Fruit fly (Drosophila melanogaster) whole organism, embryonic: ENCODE measurements around the gene RpS28a.

Experiments
- Aef1 ChIP-seq: fragments of 200-800 bp; sonication (Bioruptor generic); IDR thresholded peaks from 3 replicates; pipeline ENCODE4 v1.3.6; 2022; ENCODE audit warnings: missing biosample characterization, missing genetic modification characterization
- Atf-2 ChIP-seq: fragments of 200-800 bp; sonication (Bioruptor generic); optimal IDR thresholded peaks from 2 replicates; lab custom pipeline; 2016; ENCODE audit warnings: missing biosample characterization, missing genetic modification characterization
- Bdp1 ChIP-seq: fragments of 200-800 bp; sonication (Bioruptor generic); optimal IDR thresholded peaks from 3 replicates; lab custom pipeline; 2016; ENCODE audit warnings: missing biosample characterization, missing genetic modification characterization
- CG10267 ChIP-seq: fragments of 200-800 bp; sonication (Bioruptor generic); optimal IDR thresholded peaks from 2 replicates; lab custom pipeline; 2018; ENCODE audit warnings: missing biosample characterization, mild to moderate bottlenecking, missing genetic modification characterization, moderate library complexity
- CG11456 ChIP-seq: fragments of 200-800 bp; sonication (Bioruptor generic); IDR thresholded peaks from 3 replicates; pipeline ENCODE4 v1.3.6; 2022; ENCODE audit warnings: missing biosample characterization, missing genetic modification characterization
- CG12104 ChIP-seq: fragments of 200-800 bp; sonication (Bioruptor generic); optimal IDR thresholded peaks from 3 replicates; lab custom pipeline; 2016; ENCODE audit warnings: missing biosample characterization, missing genetic modification characterization
- CG16779 ChIP-seq: fragments of 200-800 bp; sonication (Bioruptor generic); IDR thresholded peaks from 2 replicates; pipeline ENCODE4 v1.3.6; 2022; ENCODE audit warnings: missing biosample characterization, missing genetic modification characterization
- CG16813 ChIP-seq: fragments of 200-800 bp; sonication (Bioruptor generic); IDR thresholded peaks from 3 replicates; pipeline ENCODE4 v1.3.6; 2022; ENCODE audit warnings: missing biosample characterization, missing genetic modification characterization; ENCODE audit not compliant: partially characterized antibody
- CG18476 ChIP-seq: fragments of 200-800 bp; sonication (Bioruptor generic); optimal IDR thresholded peaks from 2 replicates; lab custom pipeline; 2016; ENCODE audit warnings: missing biosample characterization, mild to moderate bottlenecking, missing genetic modification characterization
- CG30431 ChIP-seq: fragments of 200-800 bp; sonication (Bioruptor generic); optimal IDR thresholded peaks from 2 replicates; lab custom pipeline; 2017; ENCODE audit warnings: missing biosample characterization, missing genetic modification characterization
- CG31365 ChIP-seq: fragments of 200-800 bp; sonication (Bioruptor generic); optimal IDR thresholded peaks from 2 replicates; lab custom pipeline; 2018; ENCODE audit warnings: missing biosample characterization, mild to moderate bottlenecking, missing genetic modification characterization
- CG32532 ChIP-seq: fragments of 200-800 bp; sonication (Bioruptor generic); IDR thresholded peaks from 2 replicates; pipeline ENCODE4 v1.3.6; 2022; ENCODE audit warnings: missing biosample characterization, missing genetic modification characterization
- CG34224 ChIP-seq: fragments of 200-800 bp; sonication (Bioruptor generic); IDR thresholded peaks from 3 replicates; pipeline ENCODE4 v1.3.6; 2022; ENCODE audit warnings: missing biosample characterization, missing genetic modification characterization; ENCODE audit not compliant: partially characterized antibody
- CG3838 ChIP-seq: fragments of 200-800 bp; sonication (Bioruptor generic); optimal IDR thresholded peaks from 3 replicates; lab custom pipeline; 2016; ENCODE audit warnings: missing biosample characterization, missing genetic modification characterization
- CG6272 ChIP-seq: fragments of 200-800 bp; sonication (Bioruptor generic); IDR thresholded peaks from 2 replicates; pipeline ENCODE4 v1.3.6; 2022; ENCODE audit warnings: missing biosample characterization, missing genetic modification characterization
- CG7556 ChIP-seq: fragments of 200-800 bp; sonication (Bioruptor generic); optimal IDR thresholded peaks from 2 replicates; lab custom pipeline; 2017; ENCODE audit warnings: missing biosample characterization, mild to moderate bottlenecking, missing genetic modification characterization
- CG7928 ChIP-seq: fragments of 200-800 bp; sonication (Bioruptor generic); optimal IDR thresholded peaks from 2 replicates; lab custom pipeline; 2017; ENCODE audit warnings: missing biosample characterization, mild to moderate bottlenecking, missing genetic modification characterization
- Chrac-16 ChIP-seq: fragments of 200-800 bp; sonication (Bioruptor generic); optimal IDR thresholded peaks from 3 replicates; lab custom pipeline; 2016; ENCODE audit warnings: missing biosample characterization, missing genetic modification characterization
- D ChIP-seq, 2 experiments: fragments of 200-800 bp in 1 of 2; fragments of >200 bp in 1 of 2; sonication (Bioruptor generic) in 1 of 2; optimal IDR thresholded peaks; 2 replicates in 1 of 2; 3 replicates in 1 of 2; lab custom pipeline; 2017; ENCODE audit warnings: mild to moderate bottlenecking in 1 of 2, missing biosample characterization in 1 of 2, missing genetic modification characterization in 1 of 2, missing genetic modification reagents in 1 of 2
- Elba2 ChIP-seq: fragments of 200-800 bp; sonication (Bioruptor generic); optimal IDR thresholded peaks from 3 replicates; lab custom pipeline; 2016; ENCODE audit warnings: missing biosample characterization, missing genetic modification characterization
- Ets65A ChIP-seq: fragments of 200-800 bp; sonication (Bioruptor generic); peaks from one replicate; lab custom pipeline; 2016; ENCODE audit warnings: missing biosample characterization, missing genetic modification characterization
- Gsc ChIP-seq: fragments of 200-800 bp; sonication (Bioruptor generic); IDR thresholded peaks from 2 replicates; pipeline ENCODE4 v1.3.6; 2022; ENCODE audit warnings: missing biosample characterization, missing genetic modification characterization
- Mad ChIP-seq: fragments of 200-800 bp; sonication (Bioruptor generic); optimal IDR thresholded peaks from 2 replicates; lab custom pipeline; 2016; ENCODE audit warnings: missing biosample characterization, missing genetic modification characterization
- Mrtf ChIP-seq: fragments of 200-800 bp; sonication (Bioruptor generic); IDR thresholded peaks from 3 replicates; pipeline ENCODE4 v1.3.6; 2022; ENCODE audit warnings: missing biosample characterization, missing genetic modification characterization
- YL-1 ChIP-seq: fragments of 200-800 bp; sonication (Bioruptor generic); optimal IDR thresholded peaks from 3 replicates; lab custom pipeline; 2017; ENCODE audit warnings: missing biosample characterization, mild to moderate bottlenecking, missing genetic modification characterization
- bsh ChIP-seq, 2 experiments: fragments of 200-800 bp; sonication (Bioruptor generic); optimal IDR thresholded peaks; 2 replicates each; lab custom pipeline; 2017 to 2018; ENCODE audit warnings: mild to moderate bottlenecking in 2 of 2, missing biosample characterization in 2 of 2, missing genetic modification characterization in 2 of 2, moderate library complexity in 1 of 2
- cato ChIP-seq: fragments of 200-800 bp; sonication (Bioruptor generic); optimal IDR thresholded peaks from 2 replicates; lab custom pipeline; 2016; ENCODE audit warnings: missing biosample characterization, missing genetic modification characterization, borderline replicate concordance
- dm ChIP-seq: fragments of 200-800 bp; sonication (Bioruptor generic); optimal IDR thresholded peaks from 3 replicates; lab custom pipeline; 2016; ENCODE audit warnings: missing biosample characterization, missing genetic modification characterization
- en ChIP-seq: fragments of 200-800 bp; sonication (Bioruptor generic); optimal IDR thresholded peaks from 2 replicates; lab custom pipeline; 2016; ENCODE audit warnings: missing biosample characterization, missing genetic modification characterization
- gcm2 ChIP-seq: fragments of 200-800 bp; sonication (Bioruptor generic); optimal IDR thresholded peaks from 2 replicates; lab custom pipeline; 2016; ENCODE audit warnings: missing biosample characterization, missing genetic modification characterization
- gfzf ChIP-seq: fragments of 200-800 bp; sonication (Bioruptor generic); optimal IDR thresholded peaks from 2 replicates; lab custom pipeline; 2016; ENCODE audit warnings: missing biosample characterization, mild to moderate bottlenecking, missing genetic modification characterization, moderate library complexity
- gro ChIP-seq: fragments of 200-800 bp; sonication (Bioruptor generic); optimal IDR thresholded peaks from 2 replicates; lab custom pipeline; 2016; ENCODE audit warnings: missing biosample characterization, missing genetic modification characterization
- gt ChIP-seq: fragments of 200-800 bp; sonication (Bioruptor generic); IDR thresholded peaks from 2 replicates; pipeline ENCODE4 v1.3.6; 2022; ENCODE audit warnings: missing biosample characterization, missing genetic modification characterization
- h ChIP-seq: fragments of >200 bp; optimal IDR thresholded peaks from 2 replicates; lab custom pipeline; 2017
- her ChIP-seq: fragments of 200-800 bp; sonication (Bioruptor generic); optimal IDR thresholded peaks from 2 replicates; lab custom pipeline; 2016; ENCODE audit warnings: missing biosample characterization, missing genetic modification characterization
- insv ChIP-seq, 2 experiments: fragments of 200-800 bp; sonication (Bioruptor generic); optimal IDR thresholded peaks; 3 replicates each; lab custom pipeline; 2016 to 2018; ENCODE audit warnings: missing biosample characterization in 2 of 2, missing genetic modification characterization in 2 of 2
- kay ChIP-seq: fragments of 200-800 bp; sonication (Bioruptor generic); optimal IDR thresholded peaks from 2 replicates; lab custom pipeline; 2016; ENCODE audit warnings: missing biosample characterization, missing genetic modification characterization
- maf-S ChIP-seq: fragments of 200-800 bp; sonication (Bioruptor generic); optimal IDR thresholded peaks from 2 replicates; lab custom pipeline; 2016; ENCODE audit warnings: missing biosample characterization, missing genetic modification characterization
- mld ChIP-seq: fragments of 200-800 bp; sonication (Bioruptor generic); IDR thresholded peaks from 3 replicates; pipeline ENCODE4 v1.3.6; 2022; ENCODE audit warnings: missing biosample characterization, missing genetic modification characterization; ENCODE audit not compliant: partially characterized antibody
- nerfin-1 ChIP-seq: fragments of 200-800 bp; sonication (Bioruptor generic); optimal IDR thresholded peaks from 3 replicates; lab custom pipeline; 2019; ENCODE audit warnings: missing biosample characterization, mild to moderate bottlenecking, missing genetic modification characterization, moderate library complexity
- onecut ChIP-seq: fragments of 200-800 bp; sonication (Bioruptor generic); IDR thresholded peaks from 2 replicates; pipeline ENCODE4 v1.3.6; 2022; ENCODE audit warnings: missing biosample characterization, missing genetic modification characterization
- p53 ChIP-seq: fragments of 200-800 bp; sonication (Bioruptor generic); optimal IDR thresholded peaks from 2 replicates; lab custom pipeline; 2016; ENCODE audit warnings: missing biosample characterization, missing genetic modification characterization
- pan ChIP-seq, 4 experiments: fragments of >200 bp in 3 of 4; fragments of 200-800 bp in 1 of 4; sonication (Bioruptor generic) in 1 of 4; optimal IDR thresholded peaks in 3 of 4; IDR thresholded peaks in 1 of 4; 2 replicates each; pipeline versions ENCODE4 v1.3.6 to Lab custom; 2017 to 2022; ENCODE audit warnings: missing biosample characterization in 2 of 4, missing genetic modification characterization in 2 of 4, mixed read lengths in 1 of 4
- peb ChIP-seq: fragments of 200-800 bp; sonication (Bioruptor generic); IDR thresholded peaks from 2 replicates; pipeline ENCODE4 v1.3.6; 2022; ENCODE audit warnings: missing biosample characterization, missing genetic modification characterization
- pnt ChIP-seq: fragments of 200-800 bp; sonication (Bioruptor generic); optimal IDR thresholded peaks from 3 replicates; lab custom pipeline; 2016; ENCODE audit warnings: missing biosample characterization, missing genetic modification characterization
- schlank ChIP-seq: fragments of 200-800 bp; sonication (Bioruptor generic); optimal IDR thresholded peaks from 2 replicates; lab custom pipeline; 2018; ENCODE audit warnings: missing biosample characterization, mild to moderate bottlenecking, missing genetic modification characterization
- scrt ChIP-seq: fragments of 200-800 bp; sonication (Bioruptor generic); optimal IDR thresholded peaks from 2 replicates; lab custom pipeline; 2018; ENCODE audit warnings: missing biosample characterization, mild to moderate bottlenecking, missing genetic modification characterization, moderate library complexity
- ssp ChIP-seq: fragments of 200-800 bp; sonication (Bioruptor generic); IDR thresholded peaks from 2 replicates; pipeline ENCODE4 v1.3.6; 2022; ENCODE audit warnings: missing biosample characterization, missing genetic modification characterization
- tx ChIP-seq: fragments of 200-800 bp; sonication (Bioruptor generic); optimal IDR thresholded peaks from 2 replicates; lab custom pipeline; 2016; ENCODE audit warnings: missing biosample characterization, missing genetic modification characterization

The RpS28a gene

dm6 chr3R:30021559-30022451 lies 643 bp downstream of the RpS28a start, which contains the start of gene Mgat2 (continued):
- TF ChIP-seq maf-S, result no peak
- peak; percentile 97 for TF ChIP-seq CG34224 (GFP tag; lab: Robert Waterston, UW)
- TF ChIP-seq Gsc (GFP tag; lab: Robert Waterston, UW), result no peak
- TF ChIP-seq pan (optimal IDR thresholded peaks at IDR 0.05; lab: Kevin White, UChicago), result no peak
- no peak for TF ChIP-seq pan (GFP tag; optimal IDR thresholded peaks at IDR 0.05 in 1 of 2, IDR thresholded peaks at IDR 0.05 in 1 of 2)
- no peak for TF ChIP-seq Mrtf (GFP tag; lab: Robert Waterston, UW)
- peak; percentile 45 for TF ChIP-seq gro
- TF ChIP-seq scrt (GFP tag; lab: Kevin White, UChicago), result peak; percentile 32
- TF ChIP-seq Atf-2, result no peak
- TF ChIP-seq tx (GFP tag; lab: Kevin White, UChicago), result no peak
- TF ChIP-seq Chrac-16, result no peak
- no peak for TF ChIP-seq gfzf
- TF ChIP-seq en (GFP tag; lab: Kevin White, UChicago), result no peak
- TF ChIP-seq peb (GFP tag; lab: Robert Waterston, UW), result no peak
- no peak for TF ChIP-seq CG3838
- no peak for TF ChIP-seq CG7556 (GFP tag; lab: Kevin White, UChicago)
- TF ChIP-seq CG32532 (GFP tag; lab: Robert Waterston, UW), result peak; percentile 21; the same call in 1 of the 2 replicates
- no peak for TF ChIP-seq CG18476 (GFP tag; lab: Kevin White, UChicago)
- TF ChIP-seq Mad (GFP tag; lab: Kevin White, UChicago), result no peak
- TF ChIP-seq D (optimal IDR thresholded peaks at IDR 0.05; lab: Kevin White, UChicago), result no peak
- TF ChIP-seq D (GFP tag; optimal IDR thresholded peaks at IDR 0.05; lab: Kevin White, UChicago), result no peak
- TF ChIP-seq cato, result no peak
- peak; percentile 87 for TF ChIP-seq Ets65A (GFP tag; lab: Kevin White, UChicago)
- no peak for TF ChIP-seq kay
- TF ChIP-seq CG30431 (GFP tag; lab: Kevin White, UChicago), result no peak
- no peak for TF ChIP-seq p53 (GFP tag; lab: Kevin White, UChicago)
- peak; percentile 94 for TF ChIP-seq onecut
- no peak for TF ChIP-seq Bdp1 (GFP tag; lab: Kevin White, UChicago)
- TF ChIP-seq CG31365, result peak; percentile 42
- TF ChIP-seq CG6272 (GFP tag; lab: Robert Waterston, UW), result no peak
- peak; percentile 79 for TF ChIP-seq CG16813 (GFP tag; lab: Robert Waterston, UW)
- no peak for TF ChIP-seq ssp
- TF ChIP-seq insv (GFP tag; optimal IDR thresholded peaks at IDR 0.05; lab: Kevin White, UChicago), result no peak
- TF ChIP-seq gt (GFP tag; lab: Robert Waterston, UW), result peak; percentile 33; the same call in 1 of the 2 replicates
- peak; percentile 32 for TF ChIP-seq gcm2 (GFP tag; lab: Kevin White, UChicago)
- TF ChIP-seq YL-1, result peak; percentile 65
- TF ChIP-seq bsh (GFP tag; optimal IDR thresholded peaks at IDR 0.05; lab: Kevin White, UChicago), result peak; percentile 18 to 61
- no peak for TF ChIP-seq CG12104 (GFP tag; lab: Kevin White, UChicago)
- TF ChIP-seq h (lab: Kevin White, UChicago), result no peak
- TF ChIP-seq Aef1 (GFP tag; lab: Robert Waterston, UW), result no peak; the same call in 2 of the 3 replicates
- TF ChIP-seq CG7928 (GFP tag; lab: Kevin White, UChicago), result no peak
- no peak for TF ChIP-seq pnt (GFP tag; lab: Kevin White, UChicago)
- peak; percentile 8 for TF ChIP-seq dm (GFP tag; lab: Kevin White, UChicago)
- TF ChIP-seq CG11456 (GFP tag; lab: Robert Waterston, UW), result no peak
- peak; percentile 44 for TF ChIP-seq CG10267 (tag; lab: Kevin White, UChicago)
- TF ChIP-seq her (GFP tag; lab: Kevin White, UChicago), result peak; percentile 75
- TF ChIP-seq nerfin-1 (tag; lab: Kevin White, UChicago), result peak; percentile 84
- peak; percentile 77; the same call in 2 of the 3 replicates for TF ChIP-seq mld (GFP tag; lab: Robert Waterston, UW)
- TF ChIP-seq schlank, result no peak
- no peak for TF ChIP-seq CG16779 (GFP tag; lab: Robert Waterston, UW)
- no peak for TF ChIP-seq Elba2 (GFP tag; lab: Kevin White, UChicago)
